Fruit fly (Drosophila melanogaster) S2 (cell line): Measurements from ENCODE around the gene Agpat1.

Experiments
- CG8478 ChIP-seq: fragments of >200 bp; optimal IDR thresholded peaks from 2 replicates; lab custom pipeline; 2018
- CTCF ChIP-seq, 2 experiments: fragments of >200 bp; optimal IDR thresholded peaks; 2 replicates each; lab custom pipeline; 2018

DNA sequence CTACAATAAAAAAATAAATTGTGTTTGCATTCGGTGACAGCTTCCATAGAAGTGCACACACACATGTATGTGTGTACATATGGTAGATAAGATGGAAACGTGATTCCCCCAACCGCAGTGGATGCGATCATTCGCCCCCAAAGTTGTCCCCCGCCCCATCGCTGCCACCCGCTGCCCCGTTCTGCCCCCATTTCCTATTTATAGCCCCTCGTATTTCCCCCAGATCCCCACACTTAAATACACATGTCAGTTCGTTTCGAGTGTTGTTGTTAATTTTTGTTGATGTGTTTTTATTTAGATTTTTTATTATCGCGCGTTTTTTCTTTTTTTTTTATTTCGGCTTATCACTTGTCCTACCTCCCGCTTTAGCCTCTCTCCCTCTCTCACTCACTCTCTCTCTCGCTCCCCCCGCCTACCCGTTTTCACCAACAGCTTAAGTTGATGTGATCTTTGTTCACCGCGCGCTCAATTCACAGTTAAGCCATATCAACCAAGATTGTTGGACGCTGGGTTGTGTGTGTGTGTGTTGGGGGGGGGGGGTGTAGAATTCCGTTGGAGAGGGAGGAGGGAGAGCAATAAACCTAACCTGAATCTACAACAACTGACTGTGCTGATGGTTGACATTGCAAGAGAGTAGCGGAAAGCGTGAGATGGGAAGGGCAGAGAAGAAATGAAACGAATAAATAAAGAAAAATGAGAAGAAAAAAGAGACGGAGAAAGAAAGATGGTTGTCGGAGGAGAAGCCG lies 11.3 kb upstream of the Agpat1 start:
- TF ChIP-seq CTCF (optimal IDR thresholded peaks at IDR 0.05; lab: Kevin White, UChicago) (no peak), CG8478 (no peak)
